Fruit fly (Drosophila melanogaster): Measurements from ENCODE around the gene CG46280.

The CG46280 gene

DNA sequence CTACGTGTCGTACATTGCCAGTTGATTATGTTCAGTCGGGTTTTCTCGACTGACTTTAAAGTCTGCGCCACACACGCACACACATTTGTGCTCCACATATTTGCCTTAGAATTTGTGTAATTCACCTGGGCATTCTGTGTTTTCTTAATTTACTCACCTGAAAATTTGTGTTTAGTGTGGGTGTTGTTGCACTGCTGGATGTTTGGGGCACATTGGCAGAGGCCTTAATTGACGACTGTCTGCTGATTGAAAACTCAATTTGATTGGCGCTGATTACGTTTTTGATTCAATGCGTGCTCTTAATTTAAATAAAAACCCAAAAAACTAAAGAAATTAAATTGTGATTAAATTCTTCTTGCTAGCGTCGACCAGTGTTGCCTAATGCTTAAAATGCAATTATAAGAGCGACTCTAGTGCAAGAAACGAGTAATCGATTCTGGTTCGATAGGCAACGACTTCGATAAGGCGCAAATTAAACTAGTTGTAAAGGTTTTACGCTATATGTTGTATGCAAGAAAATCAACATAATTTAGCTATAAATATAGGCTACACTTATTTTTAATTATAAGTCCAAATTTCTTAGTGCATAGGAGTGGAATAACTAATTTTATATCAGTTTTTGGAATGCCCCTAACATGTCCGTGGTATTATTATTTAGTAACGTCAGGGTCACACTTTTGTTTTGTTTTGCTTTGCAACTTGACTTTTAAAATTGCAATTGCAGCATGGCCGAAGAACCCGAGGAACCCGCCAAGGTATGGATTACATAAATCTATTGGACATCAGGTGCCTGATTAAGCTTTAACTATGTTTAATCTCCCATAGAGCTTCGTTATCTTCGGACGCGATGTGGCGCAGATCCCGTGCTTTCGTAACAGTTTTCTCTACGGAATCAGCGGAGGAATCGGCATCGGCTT lies at the start of gene CG46280, which contains the start of gene CG46281 (continued):
- TF ChIP-seq Tbp (GFP tag; optimal IDR thresholded peaks at IDR 0.05) = peak; percentile 32
- TF ChIP-seq HLH54F (GFP tag; optimal IDR thresholded peaks at IDR 0.05) = peak; percentile 48
- TF ChIP-seq E2f2 (GFP tag; IDR thresholded peaks at IDR 0.05) = peak; percentile 70
- TF ChIP-seq inv (GFP tag; IDR thresholded peaks at IDR 0.05; ENCODE audit: partially characterized antibody) = 0 out of 2 replicates have a peak, but pooled peaks have one; percentile 24
- peak; percentile 57 for TF ChIP-seq Dp (GFP tag; optimal IDR thresholded peaks at IDR 0.05)
- peak; percentile 69 for TF ChIP-seq HLH4C (GFP tag; IDR thresholded peaks at IDR 0.05; ENCODE audit: partially characterized antibody)
- no peak for TF ChIP-seq CG12104 (GFP tag; optimal IDR thresholded peaks at IDR 0.05)
- TF ChIP-seq MBD-R2 (GFP tag; IDR thresholded peaks at IDR 0.05) = peak; percentile 66
- no peak for TF ChIP-seq CG17612 (GFP tag; IDR thresholded peaks at IDR 0.05)
- TF ChIP-seq CG1529 (GFP tag; optimal IDR thresholded peaks at IDR 0.05) = no peak
- TF ChIP-seq wek (GFP tag; optimal IDR thresholded peaks at IDR 0.05) = peak; percentile 93
- no peak for TF ChIP-seq fru (optimal IDR thresholded peaks at IDR 0.05)
- peak; percentile 14 for TF ChIP-seq CG33557 (GFP tag; optimal IDR thresholded peaks at IDR 0.05)
- TF ChIP-seq Max (GFP tag; optimal IDR thresholded peaks at IDR 0.05) = peak; percentile 52
- no peak for TF ChIP-seq CoRest (tag; optimal IDR thresholded peaks at IDR 0.05)
- peak; percentile 74 for TF ChIP-seq CG30020 (tag; optimal IDR thresholded peaks at IDR 0.05)
- no peak for TF ChIP-seq maf-S (GFP tag; optimal IDR thresholded peaks at IDR 0.05)
- peak; percentile 23 for TF ChIP-seq Bdp1 (GFP tag; optimal IDR thresholded peaks at IDR 0.05)
- peak; percentile 2 for TF ChIP-seq BtbVII (GFP tag; optimal IDR thresholded peaks at IDR 0.05)
- peak; percentile 37 for TF ChIP-seq mam (GFP tag; optimal IDR thresholded peaks at IDR 0.05)
- TF ChIP-seq CG17385 (GFP tag; optimal IDR thresholded peaks at IDR 0.05) = peak; percentile 42
- peak; percentile 52; the same call in 2 of the 3 replicates for TF ChIP-seq CG16813 (GFP tag; IDR thresholded peaks at IDR 0.05; ENCODE audit: partially characterized antibody)
- peak; percentile 19 for TF ChIP-seq dmrt11E (tag; optimal IDR thresholded peaks at IDR 0.05)
- no peak; the same call in 2 of the 3 replicates for TF ChIP-seq zfh1 (GFP tag; IDR thresholded peaks at IDR 0.05)
- peak; percentile 76 for TF ChIP-seq CG4617 (GFP tag; optimal IDR thresholded peaks at IDR 0.05; ENCODE audit: borderline replicate concordance)
- TF ChIP-seq Bgb (GFP tag; IDR thresholded peaks at IDR 0.05; ENCODE audit: partially characterized antibody) = 0 out of 2 replicates have a peak, but pooled peaks have one; percentile 28
- no peak for TF ChIP-seq Trl (optimal IDR thresholded peaks at IDR 0.05)
- TF ChIP-seq Trl (GFP tag; optimal IDR thresholded peaks at IDR 0.05) = peak; percentile 37
- TF ChIP-seq CG7786 (GFP tag; optimal IDR thresholded peaks at IDR 0.05) = peak; percentile 6
- peak; percentile 83 for TF ChIP-seq YL-1 (GFP tag; optimal IDR thresholded peaks at IDR 0.05)
- no peak for TF ChIP-seq CG15269 (tag; optimal IDR thresholded peaks at IDR 0.05)
- no peak for TF ChIP-seq H15 (GFP tag; IDR thresholded peaks at IDR 0.05)
- no peak for TF ChIP-seq CG16779 (GFP tag; IDR thresholded peaks at IDR 0.05)
- peak; percentile 33 for TF ChIP-seq zfh2 (GFP tag; optimal IDR thresholded peaks at IDR 0.05)
- TF ChIP-seq CG9817 (tag; optimal IDR thresholded peaks at IDR 0.05) = no peak
- peak; percentile 39; the same call in 1 of the 2 replicates for TF ChIP-seq amos (GFP tag; IDR thresholded peaks at IDR 0.05; ENCODE audit: partially characterized antibody)
- peak; percentile 52 for TF ChIP-seq Ets97D (GFP tag; optimal IDR thresholded peaks at IDR 0.05)
- TF ChIP-seq B-H2 (GFP tag; optimal IDR thresholded peaks at IDR 0.05) = peak; percentile 16
- TF ChIP-seq so (GFP tag; IDR thresholded peaks at IDR 0.05) = no peak
- no peak for TF ChIP-seq Ssrp (tag; optimal IDR thresholded peaks at IDR 0.05)
- TF ChIP-seq CG9609 (GFP tag; optimal IDR thresholded peaks at IDR 0.05) = peak; percentile 47
- no peak for TF ChIP-seq crc (GFP tag; optimal IDR thresholded peaks at IDR 0.05)
- TF ChIP-seq nerfin-1 (tag; optimal IDR thresholded peaks at IDR 0.05) = peak; percentile 43
- no peak for TF ChIP-seq eve (GFP tag; optimal IDR thresholded peaks at IDR 0.05)
- peak in 1 of 3 experiments; percentile 30 for TF ChIP-seq lola (GFP tag; optimal IDR thresholded peaks at IDR 0.05)
- no peak for TF ChIP-seq Awh (GFP tag; IDR thresholded peaks at IDR 0.05)
- no peak for TF ChIP-seq CrebB (tag; optimal IDR thresholded peaks at IDR 0.05)
- peak; percentile 82 for TF ChIP-seq CG13287 (GFP tag; IDR thresholded peaks at IDR 0.05; ENCODE audit: partially characterized antibody)

Data from whole organism, embryonic.